Worm (Caenorhabditis elegans) whole organism, mixed stage, embryonic: ENCODE data around the gene str-230.

Source experiments
- M03D4.4 ChIP-seq: sonication (generic microtip); optimal IDR thresholded peaks from 2 replicates; lab custom pipeline; 2017; ENCODE audit warnings: mild to moderate bottlenecking, missing genetic modification characterization, missing compliant biosample characterization
- bed-3 ChIP-seq: fragments of 200-800 bp; sonication (Bioruptor generic); optimal IDR thresholded peaks from 3 replicates; lab custom pipeline; 2018; ENCODE audit warnings: mild to moderate bottlenecking, missing genetic modification characterization, moderate library complexity, missing compliant biosample characterization
- blmp-1 ChIP-seq: fragments of 150-350 bp; optimal IDR thresholded peaks from 2 replicates; lab custom pipeline; 2014; ENCODE audit warnings: missing biosample characterization, missing genetic modification characterization
- ceh-43 ChIP-seq: fragments of 200-800 bp; sonication (Bioruptor generic); optimal IDR thresholded peaks from 2 replicates; lab custom pipeline; 2018; ENCODE audit warnings: mild to moderate bottlenecking, missing genetic modification characterization, moderate library complexity, missing compliant biosample characterization
- ceh-83 ChIP-seq: fragments of 200-800 bp; sonication (Bioruptor generic); optimal IDR thresholded peaks from 2 replicates; lab custom pipeline; 2018; ENCODE audit warnings: mild to moderate bottlenecking, missing genetic modification characterization, missing compliant biosample characterization
- ces-1 ChIP-seq: fragments of 150-350 bp; optimal IDR thresholded peaks from 2 replicates; lab custom pipeline; 2014; ENCODE audit warnings: missing biosample characterization, missing genetic modification reagents, missing genetic modification characterization
- cnd-1 ChIP-seq: fragments of 200-800 bp; sonication (Bioruptor generic); optimal IDR thresholded peaks from 2 replicates; lab custom pipeline; 2018; ENCODE audit warnings: mild to moderate bottlenecking, missing genetic modification characterization, missing compliant biosample characterization
- drap-1 ChIP-seq: fragments of 200-800 bp; sonication (Bioruptor generic); optimal IDR thresholded peaks from 3 replicates; lab custom pipeline; 2018; ENCODE audit warnings: mild to moderate bottlenecking, missing genetic modification characterization, missing compliant biosample characterization
- elt-1 ChIP-seq: sonication (generic microtip); optimal IDR thresholded peaks from 2 replicates; lab custom pipeline; 2017; ENCODE audit warnings: missing genetic modification characterization, mild to moderate bottlenecking, missing compliant biosample characterization, antibody characterized with exemption, moderate library complexity, borderline replicate concordance; ENCODE audit not compliant: insufficient read depth
- elt-3 ChIP-seq: fragments of 150-350 bp; optimal IDR thresholded peaks from 2 replicates; lab custom pipeline; 2014; ENCODE audit warnings: missing biosample characterization, missing genetic modification characterization
- flh-1 ChIP-seq: fragments of 200-800 bp; sonication (Bioruptor generic); optimal IDR thresholded peaks from 2 replicates; lab custom pipeline; 2018; ENCODE audit warnings: mild to moderate bottlenecking, missing genetic modification characterization, moderate library complexity, missing compliant biosample characterization
- ham-2 ChIP-seq: fragments of 200-800 bp; sonication (Bioruptor generic); optimal IDR thresholded peaks from 2 replicates; lab custom pipeline; 2018; ENCODE audit warnings: mild to moderate bottlenecking, missing genetic modification characterization, missing compliant biosample characterization
- lin-13 ChIP-seq: fragments of 150-350 bp; optimal IDR thresholded peaks from 2 replicates; lab custom pipeline; 2014; ENCODE audit warnings: missing biosample characterization, missing genetic modification characterization
- lin-32 ChIP-seq: fragments of 200-800 bp; sonication (Bioruptor generic); optimal IDR thresholded peaks from 2 replicates; lab custom pipeline; 2018; ENCODE audit warnings: mild to moderate bottlenecking, missing genetic modification characterization, missing compliant biosample characterization
- lsy-2 ChIP-seq: fragments of 150-350 bp; optimal IDR thresholded peaks from 2 replicates; lab custom pipeline; 2014; ENCODE audit warnings: missing biosample characterization, missing genetic modification characterization
- mep-1 ChIP-seq: fragments of 150-350 bp; optimal IDR thresholded peaks from 2 replicates; lab custom pipeline; 2017; ENCODE audit warnings: missing biosample characterization, missing genetic modification reagents, missing genetic modification characterization, inconsistent platforms
- nhr-12 ChIP-seq: fragments of 150-350 bp; optimal IDR thresholded peaks from 2 replicates; lab custom pipeline; 2014; ENCODE audit warnings: missing biosample characterization, missing genetic modification characterization
- nhr-2 ChIP-seq: fragments of 150-350 bp; optimal IDR thresholded peaks from 2 replicates; lab custom pipeline; 2014; ENCODE audit warnings: missing biosample characterization, missing genetic modification characterization
- nhr-237 ChIP-seq: fragments of 150-350 bp; optimal IDR thresholded peaks from 2 replicates; lab custom pipeline; 2014; ENCODE audit warnings: missing biosample characterization, missing genetic modification characterization
- nhr-28 ChIP-seq: fragments of 150-350 bp; optimal IDR thresholded peaks from 2 replicates; lab custom pipeline; 2014; ENCODE audit warnings: missing biosample characterization, missing genetic modification characterization
- nhr-76 ChIP-seq: sonication (generic microtip); optimal IDR thresholded peaks from 2 replicates; lab custom pipeline; 2017; ENCODE audit warnings: missing biosample characterization, missing genetic modification characterization
- pha-4 ChIP-seq: fragments of 150-350 bp; optimal IDR thresholded peaks from 2 replicates; lab custom pipeline; 2018; ENCODE audit warnings: missing biosample characterization, missing genetic modification reagents, missing genetic modification characterization
- sem-2 ChIP-seq: fragments of 200-800 bp; sonication (Bioruptor generic); optimal IDR thresholded peaks from 2 replicates; lab custom pipeline; 2018; ENCODE audit warnings: mild to moderate bottlenecking, missing genetic modification characterization, missing compliant biosample characterization
- snpc-4 ChIP-seq: fragments of 150-350 bp; optimal IDR thresholded peaks from 2 replicates; lab custom pipeline; 2014; ENCODE audit warnings: missing biosample characterization, missing genetic modification characterization
- sptf-1 ChIP-seq: sonication (generic microtip); optimal IDR thresholded peaks from 2 replicates; lab custom pipeline; 2017; ENCODE audit warnings: mild to moderate bottlenecking, missing genetic modification characterization, moderate library complexity, missing compliant biosample characterization
- tbx-8 ChIP-seq: fragments of 200-800 bp; sonication (Bioruptor generic); optimal IDR thresholded peaks from 2 replicates; lab custom pipeline; 2018; ENCODE audit warnings: mild to moderate bottlenecking, missing genetic modification characterization, moderate library complexity, missing compliant biosample characterization
- unc-120 ChIP-seq: sonication (generic microtip); optimal IDR thresholded peaks from 2 replicates; lab custom pipeline; 2017; ENCODE audit warnings: missing genetic modification characterization, missing compliant biosample characterization; ENCODE audit not compliant: poor library complexity, severe bottlenecking
- unc-62 ChIP-seq: fragments of 150-350 bp; optimal IDR thresholded peaks from 2 replicates; lab custom pipeline; 2014; ENCODE audit warnings: missing biosample characterization, missing genetic modification reagents, missing genetic modification characterization
- zip-8 ChIP-seq: fragments of 150-350 bp; optimal IDR thresholded peaks from 2 replicates; lab custom pipeline; 2014; ENCODE audit warnings: missing biosample characterization, missing genetic modification characterization
- ztf-11 ChIP-seq: fragments of 150-350 bp; optimal IDR thresholded peaks from 2 replicates; lab custom pipeline; 2014; ENCODE audit warnings: missing biosample characterization, missing genetic modification characterization

Gene str-230

ce11 chrV:14210743-14211142, at the start of gene str-230:
str-230 (minus strand) TSS chrV:14210843.
- TF ChIP-seq pha-4 (tag; lab: Kevin White, UChicago): no peak
- TF ChIP-seq, all 35 proteins: peak for 0

ce11 chrV:14256813-14257212, 46.2 kb upstream of the str-230 start, which contains the start of gene sre-8:
sre-8 (plus strand) TSS chrV:14257113.
- TF ChIP-seq ceh-83 (GFP tag; lab: Kevin White, UChicago) (no peak), cnd-1 (no peak), snpc-4 (tag; lab: Kevin White, UChicago) (no peak), nhr-2 (tag; lab: Kevin White, UChicago) (no peak), lsy-2 (tag; lab: Kevin White, UChicago) (no peak), M03D4.4 (no peak), tbx-8 (GFP tag; lab: Kevin White, UChicago) (no peak), blmp-1 (tag; lab: Kevin White, UChicago) (no peak), ces-1 (GFP tag; lab: Kevin White, UChicago) (no peak), ztf-11 (tag; lab: Kevin White, UChicago) (no peak), elt-3 (tag; lab: Kevin White, UChicago) (no peak), sptf-1 (tag; lab: Kevin White, UChicago) (no peak), nhr-28 (tag; lab: Kevin White, UChicago) (no peak)
- TF ChIP-seq, all 35 proteins: peak for 0

ce11 chrV:14254221-14254620, 43.6 kb upstream of the str-230 start, which contains the start of gene K02E11.7:
K02E11.7 (minus strand) TSS chrV:14254321.
- TF ChIP-seq unc-120 (tag; lab: Kevin White, UChicago) (no peak), drap-1 (no peak), elt-1 (tag; lab: Kevin White, UChicago) (no peak), elt-3 (tag; lab: Kevin White, UChicago) (no peak), mep-1 (tag; lab: Kevin White, UChicago) (no peak), lin-13 (tag; lab: Kevin White, UChicago) (no peak), nhr-237 (tag; lab: Kevin White, UChicago) (no peak), ham-2 (GFP tag; lab: Kevin White, UChicago) (no peak), lin-32 (no peak), ztf-11 (tag; lab: Kevin White, UChicago) (no peak), nhr-76 (tag; lab: Kevin White, UChicago) (no peak), pha-4 (tag; lab: Kevin White, UChicago) (no peak), blmp-1 (tag; lab: Kevin White, UChicago) (no peak), sem-2 (no peak), sptf-1 (tag; lab: Kevin White, UChicago) (no peak), nhr-28 (tag; lab: Kevin White, UChicago) (no peak), ces-1 (GFP tag; lab: Kevin White, UChicago) (no peak), cnd-1 (no peak), lsy-2 (tag; lab: Kevin White, UChicago) (no peak), nhr-12 (tag; lab: Kevin White, UChicago) (no peak)

- TF ChIP-seq lin-32 (no peak), pha-4 (tag; lab: Kevin White, UChicago) (no peak), ham-2 (GFP tag; lab: Kevin White, UChicago) (no peak), nhr-12 (tag; lab: Kevin White, UChicago) (no peak), M03D4.4 (no peak), lin-13 (tag; lab: Kevin White, UChicago) (no peak), nhr-28 (tag; lab: Kevin White, UChicago) (no peak), nhr-76 (tag; lab: Kevin White, UChicago) (no peak), lsy-2 (tag; lab: Kevin White, UChicago) (no peak), unc-62 (GFP tag; lab: Kevin White, UChicago) (no peak), flh-1 (no peak), tbx-8 (GFP tag; lab: Kevin White, UChicago) (no peak), unc-120 (tag; lab: Kevin White, UChicago) (no peak), ceh-43 (GFP tag; lab: Kevin White, UChicago) (no peak), snpc-4 (tag; lab: Kevin White, UChicago) (no peak), zip-8 (tag; lab: Kevin White, UChicago) (no peak), ztf-11 (tag; lab: Kevin White, UChicago) (no peak), bed-3 (GFP tag; lab: Kevin White, UChicago) (no peak), nhr-2 (tag; lab: Kevin White, UChicago) (no peak)
These were observed 41.4 kb upstream of the str-230 start, which contains the start of gene K02E11.5 for ce11 chrV:14252025-14252424. K02E11.5 (plus strand) TSS chrV:14252325.
